Fruit fly (Drosophila melanogaster): ENCODE data around the gene swm.

Gene swm

dm6 chr2L:19542268-19542773 is 49.3 kb downstream of the swm start (continued):
- peak; percentile 82 for TF ChIP-seq CG15601 (tag; optimal IDR thresholded peaks at IDR 0.05)
- TF ChIP-seq Hmr (GFP tag; optimal IDR thresholded peaks at IDR 0.05): peak; percentile 28
- peak; percentile 82; the same call in 1 of the 3 replicates for TF ChIP-seq hb (GFP tag; IDR thresholded peaks at IDR 0.05; ENCODE audit: partially characterized antibody)
- TF ChIP-seq YL-1 (GFP tag; optimal IDR thresholded peaks at IDR 0.05): peak; percentile 78
- TF ChIP-seq amos (GFP tag; IDR thresholded peaks at IDR 0.05; ENCODE audit: partially characterized antibody): peak; percentile 79; the same call in 1 of the 2 replicates
- TF ChIP-seq CG2712 (tag; optimal IDR thresholded peaks at IDR 0.05): peak; percentile 33
- peak; percentile 8 for TF ChIP-seq zen (tag; optimal IDR thresholded peaks at IDR 0.05)
- TF ChIP-seq gfzf (GFP tag; optimal IDR thresholded peaks at IDR 0.05): peak; percentile 45
- no peak for TF ChIP-seq CG8290 (GFP tag; optimal IDR thresholded peaks at IDR 0.05)
- TF ChIP-seq CG8290 (tag; optimal IDR thresholded peaks at IDR 0.05): peak in 1 of 2 experiments; percentile 48
- peak in 1 of 2 experiments; percentile 26 for TF ChIP-seq Pdp1 (GFP tag; optimal IDR thresholded peaks at IDR 0.05)
- TF ChIP-seq Oli (tag; optimal IDR thresholded peaks at IDR 0.05): no peak
- peak; percentile 18 for TF ChIP-seq BtbVII (GFP tag; optimal IDR thresholded peaks at IDR 0.05)
- TF ChIP-seq Bgb (GFP tag; IDR thresholded peaks at IDR 0.05; ENCODE audit: partially characterized antibody): peak; percentile 93
- peak in 1 of 2 experiments; percentile 44 for TF ChIP-seq crp (GFP tag; optimal IDR thresholded peaks at IDR 0.05)
- TF ChIP-seq dysf (GFP tag; IDR thresholded peaks at IDR 0.05): no peak
- no peak for TF ChIP-seq CG7987 (GFP tag; optimal IDR thresholded peaks at IDR 0.05)
- peak; percentile 71 for TF ChIP-seq MBD-R2 (GFP tag; IDR thresholded peaks at IDR 0.05)
- TF ChIP-seq scrt (GFP tag; optimal IDR thresholded peaks at IDR 0.05): peak; percentile 37
- TF ChIP-seq sens (GFP tag): peak; percentile 60
- no peak for TF ChIP-seq CG7556 (GFP tag; optimal IDR thresholded peaks at IDR 0.05)
- TF ChIP-seq nerfin-1 (tag; optimal IDR thresholded peaks at IDR 0.05): peak; percentile 63
- TF ChIP-seq CG7745 (tag; optimal IDR thresholded peaks at IDR 0.05): no peak
- TF ChIP-seq Med (GFP tag): peak; percentile 59
- TF ChIP-seq usp (GFP tag; optimal IDR thresholded peaks at IDR 0.05): no peak
- peak; percentile 30 for TF ChIP-seq CG14710 (tag; optimal IDR thresholded peaks at IDR 0.05)
- TF ChIP-seq insv (GFP tag; optimal IDR thresholded peaks at IDR 0.05): no peak
- TF ChIP-seq Dp (GFP tag; optimal IDR thresholded peaks at IDR 0.05): peak; percentile 66
- TF ChIP-seq Jarid2 (GFP tag; optimal IDR thresholded peaks at IDR 0.05): peak; percentile 1
- peak; percentile 91 for TF ChIP-seq CG14860 (GFP tag; IDR thresholded peaks at IDR 0.05; ENCODE audit: partially characterized antibody)
- peak; percentile 8; the same call in 1 of the 2 replicates for TF ChIP-seq onecut (GFP tag; IDR thresholded peaks at IDR 0.05)
- TF ChIP-seq pzg (GFP tag; optimal IDR thresholded peaks at IDR 0.05): peak; percentile 86
- no peak for TF ChIP-seq Max (GFP tag; optimal IDR thresholded peaks at IDR 0.05)
- peak; percentile 77 for TF ChIP-seq knrl (GFP tag; IDR thresholded peaks at IDR 0.05; ENCODE audit: partially characterized antibody)
- TF ChIP-seq Abd-B (GFP tag; optimal IDR thresholded peaks at IDR 0.05): peak; percentile 46
- peak; percentile 83; the same call in 2 of the 3 replicates for TF ChIP-seq Opbp (GFP tag; IDR thresholded peaks at IDR 0.05; ENCODE audit: partially characterized antibody)
- TF ChIP-seq hbn (GFP tag; IDR thresholded peaks at IDR 0.05; ENCODE audit: partially characterized antibody): peak; percentile 84
- TF ChIP-seq Sry-δ (GFP tag; optimal IDR thresholded peaks at IDR 0.05): peak; percentile 84
- peak; percentile 10 for TF ChIP-seq exex (tag; optimal IDR thresholded peaks at IDR 0.05)
- TF ChIP-seq chinmo (GFP tag; IDR thresholded peaks at IDR 0.05; ENCODE audit: partially characterized antibody): peak; percentile 66; the same call in 2 of the 4 replicates
- TF ChIP-seq CG30020 (tag; optimal IDR thresholded peaks at IDR 0.05): peak; percentile 55
- no peak for TF ChIP-seq NfI (GFP tag; optimal IDR thresholded peaks at IDR 0.05)
- TF ChIP-seq CG7963 (GFP tag; IDR thresholded peaks at IDR 0.05; ENCODE audit: partially characterized antibody): peak; percentile 90
- no peak for TF ChIP-seq ttk (GFP tag; IDR thresholded peaks at IDR 0.05)
- TF ChIP-seq bsh (GFP tag; optimal IDR thresholded peaks at IDR 0.05): peak in 1 of 2 experiments; percentile 12
- peak; percentile 96 for TF ChIP-seq CG13287 (GFP tag; IDR thresholded peaks at IDR 0.05; ENCODE audit: partially characterized antibody)
- TF ChIP-seq nerfin-2 (GFP tag; IDR thresholded peaks at IDR 0.05; ENCODE audit: partially characterized antibody): peak; percentile 95

All from whole organism, embryonic.